Worm (Caenorhabditis elegans) whole organism, young adult: ENCODE data around the gene M7.8.

Experiments used
- F23B12.7 ChIP-seq: sonication (generic microtip); optimal IDR thresholded peaks from 2 replicates; lab custom pipeline; 2017; ENCODE audit warnings: missing genetic modification characterization, mild to moderate bottlenecking, missing compliant biosample characterization, antibody characterized with exemption, moderate library complexity; ENCODE audit not compliant: insufficient read depth
- F37B4.10 ChIP-seq: fragments of 200-800 bp; sonication (Bioruptor generic); IDR thresholded peaks from 2 replicates; pipeline ENCODE4 v1.3.6; 2022; ENCODE audit warnings: missing genetic modification characterization, missing compliant biosample characterization
- F57C9.4 ChIP-seq: sonication (generic microtip); optimal IDR thresholded peaks from 2 replicates; lab custom pipeline; 2017; ENCODE audit warnings: mild to moderate bottlenecking, missing genetic modification characterization, missing compliant biosample characterization
- Y53G8AR.9 ChIP-seq: fragments of 200-800 bp; sonication (Bioruptor generic); conservative IDR thresholded peaks from 2 replicates; pipeline ENCODE4 v1.3.6; 2022; ENCODE audit warnings: missing genetic modification reagents, missing genetic modification characterization, missing compliant biosample characterization
- ama-1 ChIP-seq, 3 experiments: fragments of 150-350 bp in 1 of 3; sonication (generic microtip) in 2 of 3; optimal IDR thresholded peaks; 2 replicates each; lab custom pipeline; 2014 to 2018; ENCODE audit warnings: missing biosample characterization in 2 of 3, missing genetic modification characterization in 2 of 3, missing genetic modification reagents in 2 of 3
- athp-1 ChIP-seq: sonication (generic microtip); optimal IDR thresholded peaks from 2 replicates; lab custom pipeline; 2017; ENCODE audit warnings: mild to moderate bottlenecking, missing genetic modification characterization, missing compliant biosample characterization
- dpl-1 ChIP-seq: fragments of 150-350 bp; optimal IDR thresholded peaks from 2 replicates; lab custom pipeline; 2014; ENCODE audit warnings: missing biosample characterization, missing genetic modification reagents, missing genetic modification characterization
- efl-1 ChIP-seq: fragments of 150-350 bp; optimal IDR thresholded peaks from 2 replicates; lab custom pipeline; 2014; ENCODE audit warnings: missing biosample characterization, missing genetic modification reagents, missing genetic modification characterization
- lir-1 ChIP-seq: fragments of 200-800 bp; sonication (Bioruptor generic); conservative IDR thresholded peaks from 2 replicates; pipeline ENCODE4 v1.3.6; 2022; ENCODE audit warnings: missing genetic modification reagents, missing genetic modification characterization, missing compliant biosample characterization
- nfya-1 ChIP-seq: sonication (generic microtip); optimal IDR thresholded peaks from 2 replicates; lab custom pipeline; 2017; ENCODE audit warnings: antibody characterized with exemption, missing compliant biosample characterization, missing genetic modification characterization, borderline replicate concordance; ENCODE audit not compliant: insufficient read depth
- nhr-179 ChIP-seq: sonication (generic microtip); optimal IDR thresholded peaks from 2 replicates; lab custom pipeline; 2016; ENCODE audit warnings: mild to moderate bottlenecking, missing genetic modification characterization, missing compliant biosample characterization
- pha-4 ChIP-seq: fragments of 150-350 bp; sonication (generic microtip); optimal IDR thresholded peaks from 2 replicates; lab custom pipeline; 2014; ENCODE audit warnings: missing biosample characterization, missing genetic modification reagents, missing genetic modification characterization
- unc-62 ChIP-seq: fragments of 150-350 bp; optimal IDR thresholded peaks from 2 replicates; lab custom pipeline; 2014; ENCODE audit warnings: missing biosample characterization, missing genetic modification reagents, missing genetic modification characterization
- ztf-22 ChIP-seq: fragments of 200-800 bp; sonication (Bioruptor generic); optimal IDR thresholded peaks from 2 replicates; lab custom pipeline; 2018; ENCODE audit warnings: mild to moderate bottlenecking, missing genetic modification characterization, moderate library complexity, missing compliant biosample characterization

ce11 chrIV:11068314-11068713 is 26.6 kb downstream of the M7.8 start:
- TF ChIP-seq lir-1, result no peak
- TF ChIP-seq athp-1 (tag; lab: Kevin White, UChicago), result no peak
- no peak for TF ChIP-seq dpl-1 (GFP tag; lab: Kevin White, UChicago)
- TF ChIP-seq ama-1 (optimal IDR thresholded peaks at IDR 0.05; lab: Kevin White, UChicago), result no peak
- TF ChIP-seq ama-1 (GFP tag; optimal IDR thresholded peaks at IDR 0.05; lab: Kevin White, UChicago), result no peak
- TF ChIP-seq F23B12.7 (tag; lab: Kevin White, UChicago), result no peak
- TF ChIP-seq F57C9.4 (tag; lab: Kevin White, UChicago), result no peak
- no peak for TF ChIP-seq F37B4.10 (GFP tag; lab: Robert Waterston, UW)
- no peak for TF ChIP-seq pha-4 (tag; lab: Kevin White, UChicago)
- no peak for TF ChIP-seq nfya-1 (tag; lab: Kevin White, UChicago)
- no peak for TF ChIP-seq unc-62 (GFP tag; lab: Kevin White, UChicago)
- no peak for TF ChIP-seq Y53G8AR.9 (GFP tag; lab: Robert Waterston, UW)
- no peak for TF ChIP-seq efl-1 (GFP tag; lab: Kevin White, UChicago)
- no peak for TF ChIP-seq nhr-179 (tag; lab: Kevin White, UChicago)
- no peak for TF ChIP-seq ztf-22 (GFP tag; lab: Kevin White, UChicago)
